Fruit fly (Drosophila melanogaster) whole organism, wandering third instar larva: ENCODE results near the gene CG13063.

Experiments
- CG32264 ChIP-seq: fragments of 200-800 bp; sonication (Bioruptor generic); optimal IDR thresholded peaks from 2 replicates; lab custom pipeline; 2016; ENCODE audit warnings: missing biosample characterization, missing genetic modification characterization
- CG9705 ChIP-seq: fragments of 200-800 bp; sonication (Bioruptor generic); optimal IDR thresholded peaks from 2 replicates; lab custom pipeline; 2018; ENCODE audit warnings: missing biosample characterization, mild to moderate bottlenecking, missing genetic modification characterization
- CrebA ChIP-seq: fragments of 200-800 bp; sonication (Bioruptor generic); optimal IDR thresholded peaks from 2 replicates; lab custom pipeline; 2016; ENCODE audit warnings: missing biosample characterization, mild to moderate bottlenecking, missing genetic modification characterization, borderline replicate concordance
- Dfd ChIP-seq: fragments of >200 bp; optimal IDR thresholded peaks from 2 replicates; lab custom pipeline; 2017; ENCODE audit warnings: missing biosample characterization, missing genetic modification characterization
- Dif ChIP-seq: fragments of 200-275, 200-300 bp; sonication (Bioruptor generic); optimal IDR thresholded peaks from 2 replicates; lab custom pipeline; 2018; ENCODE audit warnings: missing biosample characterization, missing genetic modification characterization; ENCODE audit not compliant: partially characterized antibody
- GATAd ChIP-seq: sonication (Bioruptor generic); optimal IDR thresholded peaks from 2 replicates; lab custom pipeline; 2016; ENCODE audit warnings: missing biosample characterization, missing genetic modification characterization
- Hnf4 ChIP-seq: fragments of 200-800 bp; sonication (Bioruptor generic); optimal IDR thresholded peaks from 2 replicates; lab custom pipeline; 2016; ENCODE audit warnings: missing biosample characterization, mild to moderate bottlenecking, missing genetic modification characterization
- Jra ChIP-seq: sonication (Bioruptor generic); optimal IDR thresholded peaks from 2 replicates; lab custom pipeline; 2016; ENCODE audit warnings: missing biosample characterization, missing genetic modification characterization
- Mio ChIP-seq: sonication (Bioruptor generic); optimal IDR thresholded peaks from 2 replicates; lab custom pipeline; 2016; ENCODE audit warnings: missing biosample characterization, missing genetic modification characterization
- N ChIP-seq: fragments of >200 bp; optimal IDR thresholded peaks from 2 replicates; lab custom pipeline; 2018; ENCODE audit warnings: missing biosample characterization, missing external identifiers, missing genetic modification characterization
- Rel ChIP-seq, 2 experiments: fragments of 200-800 bp; sonication (Bioruptor generic) in 1 of 2; optimal IDR thresholded peaks; 2 replicates in 1 of 2; 3 replicates in 1 of 2; lab custom pipeline; 2016 to 2019; ENCODE audit warnings: mild to moderate bottlenecking in 2 of 2, missing biosample characterization in 2 of 2, missing genetic modification characterization in 2 of 2, moderate library complexity in 1 of 2
- Sp1 ChIP-seq: fragments of 200-800 bp; sonication (Bioruptor generic); optimal IDR thresholded peaks from 3 replicates; lab custom pipeline; 2019; ENCODE audit warnings: missing biosample characterization, mild to moderate bottlenecking, missing genetic modification characterization, moderate library complexity
- Vsx2 ChIP-seq: fragments of 200-300, 225-300 bp; sonication (Bioruptor generic); optimal IDR thresholded peaks from 2 replicates; lab custom pipeline; 2018; ENCODE audit warnings: missing biosample characterization, missing genetic modification characterization; ENCODE audit not compliant: partially characterized antibody
- brk ChIP-seq: fragments of 200-800 bp; sonication (Bioruptor generic); optimal IDR thresholded peaks from 2 replicates; lab custom pipeline; 2016; ENCODE audit warnings: missing biosample characterization, mild to moderate bottlenecking, missing genetic modification characterization
- dl ChIP-seq, 2 experiments: fragments of 175-275, 200-275 bp in 1 of 2; fragments of 200-275 bp in 1 of 2; sonication (Bioruptor generic); optimal IDR thresholded peaks; lab custom pipeline; 2018; ENCODE audit warnings: mild to moderate bottlenecking in 2 of 2, missing biosample characterization in 2 of 2, missing genetic modification characterization in 2 of 2, moderate library complexity in 2 of 2; ENCODE audit not compliant: partially characterized antibody in 2 of 2, insufficient read depth in 1 of 2
- dsf ChIP-seq: sonication (Bioruptor generic); optimal IDR thresholded peaks from 2 replicates; lab custom pipeline; 2016; ENCODE audit warnings: missing biosample characterization, missing genetic modification characterization, borderline replicate concordance
- ey ChIP-seq: fragments of 200-800 bp; sonication (Bioruptor generic); optimal IDR thresholded peaks from 2 replicates; lab custom pipeline; 2016; ENCODE audit warnings: missing biosample characterization, missing genetic modification characterization
- foxo ChIP-seq, 2 experiments: fragments of 200-800 bp; sonication (Bioruptor generic); optimal IDR thresholded peaks; 2 replicates in 1 of 2; 3 replicates in 1 of 2; lab custom pipeline; 2016 to 2017; ENCODE audit warnings: missing biosample characterization in 2 of 2, missing genetic modification characterization in 2 of 2
- fru ChIP-seq: fragments of 200-800 bp; sonication (Bioruptor generic); optimal IDR thresholded peaks from 3 replicates; lab custom pipeline; 2016; ENCODE audit warnings: missing biosample characterization, mild to moderate bottlenecking, missing genetic modification characterization
- h ChIP-seq: fragments of 200-800 bp; sonication (Bioruptor generic); optimal IDR thresholded peaks from 3 replicates; lab custom pipeline; 2016; ENCODE audit warnings: missing biosample characterization, mild to moderate bottlenecking, missing genetic modification characterization
- pan ChIP-seq: fragments of >200 bp; optimal IDR thresholded peaks from 2 replicates; lab custom pipeline; 2017
- rgr ChIP-seq: fragments of 200-800 bp; sonication (Bioruptor generic); optimal IDR thresholded peaks from 3 replicates; lab custom pipeline; 2016; ENCODE audit warnings: missing biosample characterization, mild to moderate bottlenecking, missing genetic modification characterization
- sv ChIP-seq: fragments of 200-800 bp; sonication (Bioruptor generic); optimal IDR thresholded peaks from 3 replicates; lab custom pipeline; 2016; ENCODE audit warnings: missing biosample characterization, missing genetic modification characterization
- tai ChIP-seq: sonication (Bioruptor generic); optimal IDR thresholded peaks from 2 replicates; lab custom pipeline; 2016; ENCODE audit warnings: missing biosample characterization, missing genetic modification characterization
- usp ChIP-seq: fragments of >200 bp; optimal IDR thresholded peaks from 2 replicates; lab custom pipeline; 2017; ENCODE audit warnings: missing biosample characterization, missing genetic modification characterization
- woc ChIP-seq: sonication (Bioruptor generic); optimal IDR thresholded peaks from 2 replicates; lab custom pipeline; 2016; ENCODE audit warnings: missing biosample characterization, mild to moderate bottlenecking, missing genetic modification characterization

The CG13063 gene

DNA sequence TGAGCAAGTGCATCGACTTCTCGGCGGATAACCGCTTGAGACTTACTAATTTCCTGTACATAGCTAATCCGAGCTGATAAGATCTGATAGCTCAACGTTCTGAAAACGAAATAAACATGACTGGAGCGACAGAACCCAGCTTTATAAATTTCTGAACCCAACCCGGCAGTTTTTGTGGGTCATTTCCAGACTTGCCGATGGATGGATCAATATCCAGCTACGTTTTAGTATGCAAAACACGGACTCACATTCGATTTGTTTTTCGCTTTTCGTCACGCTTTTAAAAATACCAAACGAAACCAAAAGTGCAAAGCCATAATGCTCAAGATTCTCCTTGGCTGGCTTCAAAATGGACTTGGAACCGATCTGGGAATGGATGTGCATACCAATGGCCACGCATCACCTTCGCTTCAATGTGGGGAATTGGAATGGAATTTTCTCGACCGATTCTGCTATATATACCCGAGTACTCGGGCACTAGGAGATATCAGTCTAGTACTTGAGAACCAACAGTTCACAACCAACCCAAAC lies 35.5 kb upstream of the CG13063 start, which contains the start of the genes CG34248 and CG13067:
CG34248 (minus strand) TSS at position 101 of the 531 bp plus-strand sequence.
CG13067 (plus strand) TSS at position 481 of the 531 bp plus-strand sequence.
- TF ChIP-seq N (GFP tag; lab: Kevin White, UChicago) = no peak
- no peak for TF ChIP-seq Mio (GFP tag; lab: Kevin White, UChicago)
- no peak for TF ChIP-seq usp (GFP tag; lab: Kevin White, UChicago)
- TF ChIP-seq h (GFP tag; lab: Kevin White, UChicago) = no peak
- TF ChIP-seq woc (GFP tag; lab: Kevin White, UChicago) = no peak
- no peak for TF ChIP-seq Dfd (GFP tag; lab: Kevin White, UChicago)
- TF ChIP-seq, all 38 proteins: peak for 0

DNA sequence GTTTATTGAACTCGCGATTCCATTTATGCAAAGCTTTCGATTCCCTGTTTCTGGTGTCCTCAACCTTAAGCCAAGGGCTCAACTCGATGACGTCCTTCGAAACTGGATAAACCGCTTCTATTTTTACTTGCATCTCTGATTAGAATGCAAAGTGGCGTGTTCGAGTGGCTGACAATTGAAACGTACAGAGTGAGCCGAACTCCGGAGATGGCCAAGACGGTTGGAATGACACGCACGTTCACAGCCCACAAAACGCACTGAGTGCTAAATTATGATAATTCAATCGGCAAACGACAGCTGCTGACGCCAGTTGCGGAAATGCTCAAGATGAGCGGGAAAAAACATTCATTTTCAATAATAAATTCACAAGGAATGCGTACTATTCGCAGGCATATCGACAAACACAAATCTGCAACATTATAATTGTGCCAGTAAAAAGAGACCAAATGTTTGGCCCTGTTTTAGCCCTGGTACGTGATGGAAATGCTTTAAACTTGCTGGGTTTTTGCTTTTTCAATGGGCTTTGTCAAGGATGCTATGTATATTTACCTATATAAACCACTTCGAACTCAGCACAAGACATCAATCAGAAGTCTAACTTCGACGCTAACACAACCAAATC lies 34.0 kb upstream of the CG13063 start, which contains the start of gene CG13066:
CG13066 (plus strand) TSS at position 572 of the 622 bp plus-strand sequence.
- no peak for TF ChIP-seq fru (GFP tag; lab: Kevin White, UChicago)
- TF ChIP-seq ey (GFP tag; lab: Kevin White, UChicago) = no peak
- TF ChIP-seq CG32264 (GFP tag; lab: Kevin White, UChicago) = no peak
- TF ChIP-seq N (GFP tag; lab: Kevin White, UChicago) = no peak
- TF ChIP-seq pan (lab: Kevin White, UChicago) = no peak
- TF ChIP-seq Dif (GFP tag; lab: Kevin White, UChicago) = no peak
- no peak for TF ChIP-seq CrebA (GFP tag; lab: Kevin White, UChicago)
- no peak for TF ChIP-seq dl (GFP tag; optimal IDR thresholded peaks at IDR 0.05; lab: Kevin White, UChicago; ENCODE audit: insufficient read depth in 1 of 2, partially characterized antibody in 2 of 2)
- TF ChIP-seq sv (GFP tag; lab: Kevin White, UChicago) = no peak
- no peak for TF ChIP-seq dsf (GFP tag; lab: Kevin White, UChicago)
- no peak for TF ChIP-seq CG9705
- no peak for TF ChIP-seq rgr
- TF ChIP-seq, all 38 proteins: peak for 0

DNA sequence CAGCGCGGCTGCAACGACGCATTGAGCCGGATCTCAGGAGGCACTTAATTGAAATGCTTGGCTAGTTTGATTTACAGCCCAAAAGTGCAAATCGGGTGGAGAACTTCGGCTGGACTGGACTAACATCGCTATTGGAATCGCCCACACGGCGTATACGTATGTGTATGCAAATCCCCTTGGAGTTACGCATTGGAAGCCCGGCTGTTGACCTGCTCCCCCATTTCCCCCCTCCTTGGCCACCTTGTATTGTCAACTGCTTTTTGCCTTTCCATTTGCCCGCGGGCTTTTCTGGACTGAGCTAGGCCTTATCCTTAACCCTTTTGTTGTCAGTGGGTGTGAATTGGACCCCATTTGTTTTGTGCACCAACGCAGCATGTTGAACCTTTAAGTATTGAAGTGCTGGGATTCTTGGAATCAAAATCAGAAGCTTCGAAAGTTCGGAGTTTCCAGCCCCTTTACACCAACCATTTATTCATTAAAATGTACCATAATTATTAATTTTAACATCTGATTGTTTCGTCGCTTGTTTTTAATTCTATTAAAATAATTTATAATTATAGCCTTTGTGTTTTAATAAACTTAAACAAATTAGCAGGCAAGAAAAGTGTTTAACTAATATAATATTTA lies 30.9 kb upstream of the CG13063 start:
- no peak for TF ChIP-seq foxo (GFP tag; optimal IDR thresholded peaks at IDR 0.05; lab: Kevin White, UChicago)
- no peak for TF ChIP-seq usp (GFP tag; lab: Kevin White, UChicago)
- TF ChIP-seq GATAd (GFP tag; lab: Kevin White, UChicago) = no peak
- TF ChIP-seq Mio (GFP tag; lab: Kevin White, UChicago) = no peak
- TF ChIP-seq Rel (GFP tag; optimal IDR thresholded peaks at IDR 0.05; lab: Kevin White, UChicago) = no peak
- no peak for TF ChIP-seq Rel (tag; optimal IDR thresholded peaks at IDR 0.05; lab: Kevin White, UChicago)
- no peak for TF ChIP-seq CrebA (GFP tag; lab: Kevin White, UChicago)
- no peak for TF ChIP-seq Jra (GFP tag; lab: Kevin White, UChicago)
- no peak for TF ChIP-seq N (GFP tag; lab: Kevin White, UChicago)
- TF ChIP-seq CG9705 = no peak

DNA sequence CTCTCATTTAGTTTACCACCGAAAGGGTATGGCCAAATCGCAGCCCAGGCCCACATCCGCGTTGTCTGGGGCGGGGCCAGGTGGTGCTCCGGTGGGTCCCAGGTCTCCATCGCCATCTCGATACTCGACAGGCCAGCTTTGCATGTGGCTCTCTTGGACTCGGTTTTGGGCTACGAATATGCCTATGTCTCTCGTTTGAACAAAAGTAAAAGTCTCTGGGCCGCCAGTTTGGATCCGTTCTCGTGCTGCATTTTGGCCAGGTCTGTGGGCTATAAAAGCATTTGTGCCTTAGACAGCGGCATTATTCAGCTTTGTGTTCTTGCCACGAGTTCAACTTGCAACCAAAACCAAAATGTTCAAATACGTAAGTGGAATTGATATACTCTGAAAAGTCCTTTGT lies 29.3 kb upstream of the CG13063 start, which contains the start of gene CG13065:
CG13065 (plus strand) TSS at position 301 of the 400 bp plus-strand sequence.
- no peak for TF ChIP-seq Hnf4 (GFP tag; lab: Kevin White, UChicago)
- no peak for TF ChIP-seq foxo (GFP tag; optimal IDR thresholded peaks at IDR 0.05; lab: Kevin White, UChicago)
- no peak for TF ChIP-seq Jra (GFP tag; lab: Kevin White, UChicago)
- TF ChIP-seq Sp1 (GFP tag; lab: Kevin White, UChicago) = no peak

DNA sequence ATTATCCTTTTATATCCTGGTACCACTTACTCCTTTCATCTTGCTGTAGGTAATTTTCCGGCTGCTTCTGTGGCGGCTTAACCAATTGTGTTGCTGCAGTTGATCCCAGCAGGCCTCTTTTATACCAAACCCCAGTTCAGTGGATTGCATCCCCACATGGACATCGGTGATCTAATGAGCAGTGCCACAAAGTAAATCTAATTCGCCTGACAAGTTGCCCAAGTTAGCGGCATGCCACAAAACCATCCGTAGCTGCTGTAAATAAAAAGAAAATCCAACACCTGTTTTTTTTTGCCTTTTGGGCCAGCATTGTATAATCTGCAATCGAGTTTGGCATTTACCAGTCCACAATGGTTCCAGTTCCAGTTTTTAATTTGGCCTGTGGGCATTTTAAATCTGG lies 27.2 kb upstream of the CG13063 start, which contains the start of gene CG13050:
CG13050 (minus strand) TSS at position 101 of the 400 bp plus-strand sequence.
- no peak for TF ChIP-seq brk (GFP tag; lab: Kevin White, UChicago)
- no peak for TF ChIP-seq tai (GFP tag; lab: Kevin White, UChicago)
- no peak for TF ChIP-seq fru (GFP tag; lab: Kevin White, UChicago)

DNA sequence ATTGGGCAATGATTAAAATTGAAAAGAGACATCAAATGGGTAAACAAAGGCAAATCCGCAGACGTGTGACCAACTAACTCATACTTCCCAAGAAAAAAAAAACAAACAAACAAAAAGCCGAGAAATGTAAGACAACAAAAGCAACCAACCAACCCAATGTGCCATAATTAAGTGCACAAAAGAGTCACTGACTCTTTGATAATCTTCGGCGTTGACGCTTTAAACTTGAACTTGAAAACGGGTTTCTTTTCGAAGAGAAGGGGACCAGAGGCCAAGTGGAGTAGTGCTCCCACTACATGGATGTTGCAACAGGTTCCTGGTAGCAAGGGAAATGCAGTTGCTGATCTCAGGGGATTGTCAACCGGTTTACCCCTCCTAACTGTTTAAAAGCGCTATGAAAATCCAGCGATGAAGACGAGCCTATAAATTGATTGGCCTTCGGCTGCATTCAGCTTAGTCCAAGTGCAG lies 26.4 kb upstream of the CG13063 start, which contains the start of gene CG13064:
CG13064 (plus strand) TSS at position 418 of the 468 bp plus-strand sequence.
- peak; percentile 70 for TF ChIP-seq Vsx2 (GFP tag; lab: Kevin White, UChicago)
- TF ChIP-seq Sp1 (GFP tag; lab: Kevin White, UChicago) = no peak
